Worm (Caenorhabditis elegans) whole organism, L1 larva: Measurements from ENCODE around the gene Y39E4B.10.

Experiments used
- ama-1 ChIP-seq: fragments of 150-350 bp; optimal IDR thresholded peaks from 2 replicates; lab custom pipeline; 2014
- egl-27 ChIP-seq, 2 experiments: fragments of 150-350 bp in 1 of 2; sonication (generic microtip); optimal IDR thresholded peaks; 3 replicates each; lab custom pipeline; 2017 to 2018; ENCODE audit warnings: missing biosample characterization in 2 of 2, missing genetic modification characterization in 2 of 2, missing genetic modification reagents in 2 of 2
- elt-2 ChIP-seq: sonication (generic microtip); optimal IDR thresholded peaks from 2 replicates; lab custom pipeline; 2016; ENCODE audit warnings: missing genetic modification characterization, mild to moderate bottlenecking, inconsistent platforms, missing compliant biosample characterization, missing genetic modification reagents
- lin-35 ChIP-seq, 2 experiments: fragments of 150-350 bp; optimal IDR thresholded peaks; 2 replicates each; lab custom pipeline; 2014; ENCODE audit warnings: missing biosample characterization in 2 of 2, missing genetic modification characterization in 2 of 2, missing genetic modification reagents in 2 of 2
- lir-3 ChIP-seq: sonication (generic microtip); optimal IDR thresholded peaks from 2 replicates; lab custom pipeline; 2016; ENCODE audit warnings: mild to moderate bottlenecking, missing genetic modification characterization, moderate library complexity, missing compliant biosample characterization; ENCODE audit not compliant: poor library complexity
- unc-62 ChIP-seq: fragments of 150-350 bp; optimal IDR thresholded peaks from 2 replicates; lab custom pipeline; 2014; ENCODE audit warnings: missing biosample characterization, missing genetic modification reagents, missing genetic modification characterization

DNA sequence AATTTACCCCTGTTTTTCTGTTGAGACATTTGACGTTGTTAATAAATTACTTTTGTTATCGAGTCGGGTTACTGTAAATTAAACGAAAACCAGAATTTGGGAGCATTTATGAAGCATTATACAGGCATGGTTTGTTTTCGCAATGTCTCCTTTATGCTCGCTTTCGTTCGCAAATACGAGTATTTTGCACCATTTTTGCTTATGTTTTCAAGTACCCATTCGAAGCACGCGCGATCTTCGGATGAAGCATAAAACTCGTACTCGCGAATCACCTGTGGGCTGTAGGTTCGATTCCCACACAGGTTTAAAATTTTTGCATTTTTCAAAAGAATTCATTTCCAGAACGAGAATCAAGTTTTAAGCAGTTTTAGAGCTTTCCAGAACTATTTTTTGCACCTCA is 12.2 kb upstream of the Y39E4B.10 start:
- TF ChIP-seq ama-1 (lab: Kevin White, UChicago), result no peak
- no peak for TF ChIP-seq elt-2
- TF ChIP-seq unc-62 (GFP tag; lab: Kevin White, UChicago), result no peak
- no peak for TF ChIP-seq lir-3 (tag; lab: Kevin White, UChicago)
- no peak for TF ChIP-seq lin-35 (GFP tag; optimal IDR thresholded peaks at IDR 0.05; lab: Kevin White, UChicago)
- TF ChIP-seq egl-27 (tag; optimal IDR thresholded peaks at IDR 0.05; lab: Kevin White, UChicago), result no peak
